Fruit fly (Drosophila melanogaster) Kc167 (cell line): Measurements from ENCODE around the gene tho2.

Experiments used
- Myc ChIP-seq: fragments of >200 bp; optimal IDR thresholded peaks from 2 replicates; lab custom pipeline; 2017; ENCODE audit warnings: missing external identifiers
- h ChIP-seq: fragments of >200 bp; optimal IDR thresholded peaks from 3 replicates; lab custom pipeline; 2018; ENCODE audit warnings: missing external identifiers
- psq ChIP-seq: fragments of >200 bp; optimal IDR thresholded peaks from 2 replicates; lab custom pipeline; 2017; ENCODE audit warnings: missing external identifiers

- TF ChIP-seq psq (lab: Kevin White, UChicago) = no peak
- TF ChIP-seq h (lab: Kevin White, UChicago) = no peak
- no peak for TF ChIP-seq Myc (lab: Kevin White, UChicago)
Observed at dm6 chr2L:2177969-2178809, 33.2 kb upstream of the tho2 start, which contains the start of gene aop.
